Worm (Caenorhabditis elegans) whole organism, late embryonic: ENCODE data around the gene srh-293.

Experiments
- ceh-2 ChIP-seq: sonication (generic microtip); optimal IDR thresholded peaks from 2 replicates; lab custom pipeline; 2016; ENCODE audit warnings: missing genotype, missing genetic modification characterization, missing compliant biosample characterization
- ets-4 ChIP-seq: sonication (generic microtip); optimal IDR thresholded peaks from 2 replicates; lab custom pipeline; 2016; ENCODE audit warnings: missing genetic modification characterization, missing compliant biosample characterization
- nhr-232 ChIP-seq: sonication (generic microtip); optimal IDR thresholded peaks from 2 replicates; lab custom pipeline; 2016; ENCODE audit warnings: missing genetic modification characterization, missing compliant biosample characterization
- pha-4 ChIP-seq: fragments of 150-350 bp; optimal IDR thresholded peaks from 2 replicates; lab custom pipeline; 2018; ENCODE audit warnings: missing biosample characterization, missing genetic modification reagents, missing genetic modification characterization
- ref-2 ChIP-seq: sonication (generic microtip); optimal IDR thresholded peaks from 2 replicates; lab custom pipeline; 2016; ENCODE audit warnings: missing genetic modification characterization, missing compliant biosample characterization

ce11 chrV:15885967-15886366, 20.0 kb downstream of the srh-293 start, which contains the start of gene T06C12.9:
- no peak for TF ChIP-seq pha-4 (tag; lab: Kevin White, UChicago)
- TF ChIP-seq ets-4, result no peak
- TF ChIP-seq nhr-232 (tag; lab: Kevin White, UChicago), result no peak
- no peak for TF ChIP-seq ref-2 (tag; lab: Kevin White, UChicago)
- no peak for TF ChIP-seq ceh-2 (tag; lab: Kevin White, UChicago)
